Fruit fly (Drosophila melanogaster) whole organism, prepupa: ENCODE data around the gene Grip71.

Source experiments
- Blimp-1 ChIP-seq: fragments of 200-800 bp; sonication (Bioruptor generic); optimal IDR thresholded peaks from 3 replicates; lab custom pipeline; 2017; ENCODE audit warnings: missing biosample characterization, missing genetic modification characterization, mild to moderate bottlenecking, moderate library complexity, missing genetic modification reagents
- CG10631 ChIP-seq: fragments of 200-800 bp; sonication (Bioruptor generic); optimal IDR thresholded peaks from 2 replicates; lab custom pipeline; 2016; ENCODE audit warnings: missing biosample characterization, missing genetic modification characterization
- CG10669 ChIP-seq: fragments of 200-800 bp; sonication (Bioruptor generic); optimal IDR thresholded peaks from 3 replicates; lab custom pipeline; 2018; ENCODE audit warnings: missing biosample characterization, mild to moderate bottlenecking, missing genetic modification characterization, moderate library complexity
- CG11762 ChIP-seq: fragments of 200-800 bp; sonication (Bioruptor generic); optimal IDR thresholded peaks from 3 replicates; lab custom pipeline; 2016; ENCODE audit warnings: missing biosample characterization, missing genetic modification characterization; ENCODE audit not compliant: insufficient read depth
- CG15336 ChIP-seq: fragments of 200-800 bp; sonication (Bioruptor generic); IDR thresholded peaks from 2 replicates; pipeline ENCODE4 v1.3.6; 2022; ENCODE audit warnings: missing biosample characterization, missing genetic modification characterization
- CG1621 ChIP-seq: fragments of 200-800 bp; sonication (Bioruptor generic); optimal IDR thresholded peaks from 3 replicates; lab custom pipeline; 2018; ENCODE audit warnings: missing biosample characterization, mild to moderate bottlenecking, missing genetic modification characterization
- CG16779 ChIP-seq: fragments of 200-800 bp; sonication (Bioruptor generic); optimal IDR thresholded peaks from 3 replicates; lab custom pipeline; 2017; ENCODE audit warnings: missing biosample characterization, mild to moderate bottlenecking, missing genetic modification characterization
- CG3032 ChIP-seq: fragments of 200-800 bp; optimal IDR thresholded peaks from 2 replicates; lab custom pipeline; 2019; ENCODE audit warnings: missing biosample characterization, mild to moderate bottlenecking, missing genetic modification characterization, moderate library complexity
- CG32006 ChIP-seq: fragments of 200-800 bp; sonication (Bioruptor generic); optimal IDR thresholded peaks from 3 replicates; lab custom pipeline; 2017; ENCODE audit warnings: missing biosample characterization, mild to moderate bottlenecking, missing genetic modification characterization
- CG34406 ChIP-seq: fragments of 200-800 bp; sonication (Bioruptor generic); optimal IDR thresholded peaks from 3 replicates; lab custom pipeline; 2016; ENCODE audit warnings: missing biosample characterization, missing genetic modification characterization
- CG3919 ChIP-seq: fragments of 200-800 bp; sonication (Bioruptor generic); optimal IDR thresholded peaks from 3 replicates; lab custom pipeline; 2016; ENCODE audit warnings: missing biosample characterization, missing genetic modification characterization
- CG4318 ChIP-seq: fragments of 200-800 bp; sonication (Bioruptor generic); optimal IDR thresholded peaks from 3 replicates; lab custom pipeline; 2017; ENCODE audit warnings: missing biosample characterization, mild to moderate bottlenecking, missing genetic modification characterization
- CG6276 ChIP-seq: fragments of 200-800 bp; sonication (Bioruptor generic); optimal IDR thresholded peaks from 2 replicates; lab custom pipeline; 2017; ENCODE audit warnings: missing biosample characterization, mild to moderate bottlenecking, missing genetic modification characterization
- CG7368 ChIP-seq: fragments of 200-800 bp; sonication (Bioruptor generic); optimal IDR thresholded peaks from 3 replicates; lab custom pipeline; 2016; ENCODE audit warnings: missing biosample characterization, missing genetic modification characterization
- CG8319 ChIP-seq: fragments of 200-800 bp; sonication (Bioruptor generic); optimal IDR thresholded peaks from 3 replicates; lab custom pipeline; 2016; ENCODE audit warnings: missing biosample characterization, missing genetic modification characterization
- Eip75B ChIP-seq: fragments of 200-800 bp; sonication (Bioruptor generic); optimal IDR thresholded peaks from 3 replicates; lab custom pipeline; 2016; ENCODE audit warnings: missing biosample characterization, missing genetic modification characterization
- Eip93F ChIP-seq: fragments of 200-800 bp; sonication (Bioruptor generic); optimal IDR thresholded peaks from 2 replicates; lab custom pipeline; 2016; ENCODE audit warnings: missing biosample characterization, mild to moderate bottlenecking, missing genetic modification characterization
- Ets21C ChIP-seq: fragments of 200-800 bp; sonication (Bioruptor generic); optimal IDR thresholded peaks from 3 replicates; lab custom pipeline; 2016; ENCODE audit warnings: missing biosample characterization, missing genetic modification characterization
- Ets96B ChIP-seq: fragments of 200-800 bp; optimal IDR thresholded peaks from 2 replicates; lab custom pipeline; 2019; ENCODE audit warnings: missing biosample characterization, mild to moderate bottlenecking, missing genetic modification characterization, moderate library complexity
- Hr38 ChIP-seq: sonication (Bioruptor generic); optimal IDR thresholded peaks from 2 replicates; lab custom pipeline; 2016; ENCODE audit warnings: missing biosample characterization, missing genetic modification characterization
- Hr39 ChIP-seq: fragments of 200-800 bp; sonication (Bioruptor generic); optimal IDR thresholded peaks from 2 replicates; lab custom pipeline; 2016; ENCODE audit warnings: missing biosample characterization, missing genetic modification characterization
- Hr4 ChIP-seq: fragments of 200-800 bp; sonication (Bioruptor generic); optimal IDR thresholded peaks from 3 replicates; lab custom pipeline; 2016; ENCODE audit warnings: missing biosample characterization, missing genetic modification characterization
- Lpt ChIP-seq: fragments of 200-800 bp; sonication (Bioruptor generic); optimal IDR thresholded peaks from 3 replicates; lab custom pipeline; 2016; ENCODE audit warnings: missing biosample characterization, missing genetic modification characterization
- OdsH ChIP-seq: fragments of 200-800 bp; sonication (Bioruptor generic); optimal IDR thresholded peaks from 3 replicates; lab custom pipeline; 2016; ENCODE audit warnings: missing biosample characterization, missing genetic modification characterization
- Smox ChIP-seq: fragments of 200-800 bp; sonication (Bioruptor generic); optimal IDR thresholded peaks from 3 replicates; lab custom pipeline; 2016; ENCODE audit warnings: missing biosample characterization, missing genetic modification characterization
- Sox15 ChIP-seq: fragments of 200-800 bp; sonication (Bioruptor generic); optimal IDR thresholded peaks from 3 replicates; lab custom pipeline; 2016; ENCODE audit warnings: missing biosample characterization, missing genetic modification characterization
- achi ChIP-seq: fragments of 200-800 bp; sonication (Bioruptor generic); optimal IDR thresholded peaks from 3 replicates; lab custom pipeline; 2016; ENCODE audit warnings: missing biosample characterization, missing genetic modification characterization
- cyc ChIP-seq: fragments of 200-800 bp; sonication (Bioruptor generic); optimal IDR thresholded peaks from 3 replicates; lab custom pipeline; 2016; ENCODE audit warnings: missing biosample characterization, missing genetic modification characterization
- dsx ChIP-seq: fragments of 200-800 bp; optimal IDR thresholded peaks from 3 replicates; lab custom pipeline; 2019; ENCODE audit warnings: missing biosample characterization, mild to moderate bottlenecking, missing genetic modification characterization, moderate library complexity; ENCODE audit not compliant: poor library complexity, severe bottlenecking
- eg ChIP-seq: fragments of 200-800 bp; sonication (Bioruptor generic); IDR thresholded peaks from 3 replicates; pipeline ENCODE4 v1.3.6; 2022; ENCODE audit warnings: missing biosample characterization, missing genetic modification characterization
- fd59A ChIP-seq: fragments of 200-800 bp; sonication (Bioruptor generic); optimal IDR thresholded peaks from 2 replicates; lab custom pipeline; 2017; ENCODE audit warnings: missing biosample characterization, mild to moderate bottlenecking, missing genetic modification characterization, missing genetic modification reagents
- fd85E ChIP-seq: fragments of 200-800 bp; sonication (Bioruptor generic); optimal IDR thresholded peaks from 3 replicates; lab custom pipeline; 2016; ENCODE audit warnings: missing biosample characterization, missing genetic modification characterization
- net ChIP-seq: fragments of 200-800 bp; sonication (Bioruptor generic); optimal IDR thresholded peaks from 3 replicates; lab custom pipeline; 2016; ENCODE audit warnings: missing biosample characterization, missing genetic modification characterization
- pdm3 ChIP-seq: fragments of 200-800 bp; sonication (Bioruptor generic); optimal IDR thresholded peaks from 3 replicates; lab custom pipeline; 2016; ENCODE audit warnings: missing biosample characterization, missing genetic modification characterization
- spab ChIP-seq: fragments of 200-800 bp; sonication (Bioruptor generic); optimal IDR thresholded peaks from 2 replicates; lab custom pipeline; 2017; ENCODE audit warnings: missing biosample characterization, mild to moderate bottlenecking, missing genetic modification characterization, missing genetic modification reagents
- ss ChIP-seq, 2 experiments: fragments of 200-800 bp; sonication (Bioruptor generic); optimal IDR thresholded peaks; 2 replicates in 1 of 2; 3 replicates in 1 of 2; lab custom pipeline; 2017 to 2018; ENCODE audit warnings: mild to moderate bottlenecking in 2 of 2, missing biosample characterization in 2 of 2, missing genetic modification characterization in 2 of 2, moderate library complexity in 1 of 2
- svp ChIP-seq: fragments of 200-800 bp; sonication (Bioruptor generic); peaks from one replicate; lab custom pipeline; 2016; ENCODE audit warnings: missing biosample characterization, missing genetic modification characterization
- vri ChIP-seq: fragments of 200-800 bp; sonication (Bioruptor generic); optimal IDR thresholded peaks from 3 replicates; lab custom pipeline; 2016; ENCODE audit warnings: missing biosample characterization, mild to moderate bottlenecking, missing genetic modification characterization

Gene Grip71

dm6 chr2L:18707844-18708238 is 805 bp upstream of the Grip71 start (continued):
- TF ChIP-seq CG7368, result peak; percentile 47
- TF ChIP-seq Lpt (GFP tag; lab: Kevin White, UChicago), result no peak
- TF ChIP-seq eg (GFP tag; lab: Robert Waterston, UW), result 0 out of 3 replicates have a peak, but pooled peaks have one; percentile 54
- no peak for TF ChIP-seq Ets21C
- peak; percentile 65 for TF ChIP-seq CG3919
- TF ChIP-seq dsx (GFP tag; lab: Kevin White, UChicago), result no peak
- TF ChIP-seq CG15336 (GFP tag; lab: Robert Waterston, UW), result 0 out of 2 replicates have a peak, but pooled peaks have one; percentile 15
- no peak for TF ChIP-seq ss (GFP tag; optimal IDR thresholded peaks at IDR 0.05; lab: Kevin White, UChicago)
- peak; percentile 58 for TF ChIP-seq Hr39 (GFP tag; lab: Kevin White, UChicago)
- TF ChIP-seq Hr38 (GFP tag; lab: Kevin White, UChicago), result peak; percentile 5
- peak; percentile 14 for TF ChIP-seq CG11762
- TF ChIP-seq svp (GFP tag; lab: Kevin White, UChicago), result no peak
- TF ChIP-seq CG1621 (tag; lab: Kevin White, UChicago), result no peak
- peak; percentile 44 for TF ChIP-seq CG10631 (GFP tag; lab: Kevin White, UChicago)
- TF ChIP-seq Hr4 (GFP tag; lab: Kevin White, UChicago), result peak; percentile 71
- TF ChIP-seq Eip93F (GFP tag; lab: Kevin White, UChicago), result no peak
- TF ChIP-seq CG3032 (tag; lab: Kevin White, UChicago), result no peak
- no peak for TF ChIP-seq vri (GFP tag; lab: Kevin White, UChicago)
- no peak for TF ChIP-seq CG4318 (GFP tag; lab: Kevin White, UChicago)
- TF ChIP-seq, all 60 proteins: peak for 32

- TF ChIP-seq Hr4 (GFP tag; lab: Kevin White, UChicago) (no peak), CG1621 (tag; lab: Kevin White, UChicago) (no peak), Ets96B (no peak), eg (GFP tag; lab: Robert Waterston, UW) (no peak), pdm3 (GFP tag; lab: Kevin White, UChicago) (no peak), CG10669 (GFP tag; lab: Kevin White, UChicago) (no peak), fd59A (GFP tag; lab: Kevin White, UChicago) (no peak), ss (GFP tag; optimal IDR thresholded peaks at IDR 0.05; lab: Kevin White, UChicago) (no peak), Eip93F (GFP tag; lab: Kevin White, UChicago) (no peak), CG34406 (GFP tag; lab: Kevin White, UChicago) (no peak), vri (GFP tag; lab: Kevin White, UChicago) (no peak), svp (GFP tag; lab: Kevin White, UChicago) (no peak), dsx (GFP tag; lab: Kevin White, UChicago) (no peak), cyc (GFP tag; lab: Kevin White, UChicago) (no peak), Sox15 (GFP tag; lab: Kevin White, UChicago) (no peak)
These were observed 5.0 kb downstream of the Grip71 start, which contains the start of gene Irk3 for dm6 chr2L:18713686-18714085. TSS of gene Irk3 (minus strand) at chr2L:18713748.

- no peak for TF ChIP-seq cyc (GFP tag; lab: Kevin White, UChicago)
- no peak for TF ChIP-seq spab (GFP tag; lab: Kevin White, UChicago)
- TF ChIP-seq CG8319 (GFP tag; lab: Kevin White, UChicago), result no peak
- TF ChIP-seq CG6276 (GFP tag; lab: Kevin White, UChicago), result no peak
- TF ChIP-seq Ets96B, result no peak
- TF ChIP-seq OdsH, result no peak
- no peak for TF ChIP-seq Blimp-1 (GFP tag; lab: Kevin White, UChicago)
- no peak for TF ChIP-seq fd85E (GFP tag; lab: Kevin White, UChicago)
- no peak for TF ChIP-seq Eip75B (GFP tag; lab: Kevin White, UChicago)
- no peak for TF ChIP-seq net
- no peak for TF ChIP-seq Smox (GFP tag; lab: Kevin White, UChicago)
- no peak for TF ChIP-seq CG16779 (tag; lab: Kevin White, UChicago)
- no peak for TF ChIP-seq CG32006 (GFP tag; lab: Kevin White, UChicago)
- no peak for TF ChIP-seq achi (GFP tag; lab: Kevin White, UChicago)
These were observed 5.4 kb downstream of the Grip71 start for dm6 chr2L:18714086-18714485.
